Fruit fly (Drosophila melanogaster): ENCODE results near the gene mnb.

Gene mnb

dm6 chrX:17881138-17882121, 5.6 kb downstream of the mnb start (continued):
- TF ChIP-seq odd (GFP tag; optimal IDR thresholded peaks at IDR 0.05) = no peak
- TF ChIP-seq schlank (tag; optimal IDR thresholded peaks at IDR 0.05) = peak; percentile 68
- TF ChIP-seq CG11504 (tag; optimal IDR thresholded peaks at IDR 0.05) = peak; percentile 68
- no peak for TF ChIP-seq C15 (GFP tag; IDR thresholded peaks at IDR 0.05)
- TF ChIP-seq CG15011 (GFP tag; optimal IDR thresholded peaks at IDR 0.05) = no peak
- TF ChIP-seq Gug (GFP tag; IDR thresholded peaks at IDR 0.05) = peak; percentile 66; the same call in 3 of the 4 replicates
- TF ChIP-seq Fer1 (GFP tag; optimal IDR thresholded peaks at IDR 0.05) = peak; percentile 33
- no peak for TF ChIP-seq jing (GFP tag; optimal IDR thresholded peaks at IDR 0.05)
- no peak for TF ChIP-seq abd-A (tag; optimal IDR thresholded peaks at IDR 0.05)
- TF ChIP-seq slp2 (GFP tag; optimal IDR thresholded peaks at IDR 0.05) = no peak
- peak; percentile 55 for TF ChIP-seq sens (GFP tag)
- TF ChIP-seq ewg (GFP tag; optimal IDR thresholded peaks at IDR 0.05) = peak; percentile 8
- TF ChIP-seq CG17359 (tag; optimal IDR thresholded peaks at IDR 0.05) = peak; percentile 55
- TF ChIP-seq CG10147 (GFP tag; optimal IDR thresholded peaks at IDR 0.05) = no peak
- TF ChIP-seq dan (GFP tag; IDR thresholded peaks at IDR 0.05) = no peak
- peak; percentile 58 for TF ChIP-seq CG12155 (GFP tag; optimal IDR thresholded peaks at IDR 0.05)
- TF ChIP-seq CG4328 (GFP tag; optimal IDR thresholded peaks at IDR 0.05) = no peak
- no peak for TF ChIP-seq CG34224 (GFP tag; IDR thresholded peaks at IDR 0.05; ENCODE audit: partially characterized antibody)
- TF ChIP-seq CG10431 (GFP tag; optimal IDR thresholded peaks at IDR 0.05) = no peak
- peak; percentile 81 for TF ChIP-seq slbo (GFP tag; IDR thresholded peaks at IDR 0.05)
- peak; percentile 70 for TF ChIP-seq CG15269 (tag; optimal IDR thresholded peaks at IDR 0.05)
- peak; percentile 64 for TF ChIP-seq row (GFP tag; IDR thresholded peaks at IDR 0.05)
- no peak for TF ChIP-seq CG4360 (GFP tag; IDR thresholded peaks at IDR 0.05)
- TF ChIP-seq en (GFP tag; optimal IDR thresholded peaks at IDR 0.05) = no peak
- TF ChIP-seq YL-1 (GFP tag; optimal IDR thresholded peaks at IDR 0.05) = no peak
- no peak for TF ChIP-seq CG11093 (GFP tag; IDR thresholded peaks at IDR 0.05)
- no peak for TF ChIP-seq NC2α (GFP tag; optimal IDR thresholded peaks at IDR 0.05)
- TF ChIP-seq ftz-f1 (GFP tag; optimal IDR thresholded peaks at IDR 0.05) = peak; percentile 1
- peak; percentile 16 for TF ChIP-seq Bteb2 (GFP tag; optimal IDR thresholded peaks at IDR 0.05)
- no peak for TF ChIP-seq mld (GFP tag; IDR thresholded peaks at IDR 0.05; ENCODE audit: partially characterized antibody)
- no peak for TF ChIP-seq CG17186 (GFP tag; optimal IDR thresholded peaks at IDR 0.05)
- no peak for TF ChIP-seq yki (optimal IDR thresholded peaks at IDR 0.05)
- no peak for TF ChIP-seq toy (GFP tag; IDR thresholded peaks at IDR 0.05)
- no peak for TF ChIP-seq mirr (GFP tag; optimal IDR thresholded peaks at IDR 0.05)
- TF ChIP-seq CG1529 (GFP tag; optimal IDR thresholded peaks at IDR 0.05) = no peak
- TF ChIP-seq fd64A (GFP tag; optimal IDR thresholded peaks at IDR 0.05) = no peak
- peak; percentile 51 for TF ChIP-seq NfI (GFP tag; optimal IDR thresholded peaks at IDR 0.05)
- TF ChIP-seq wor (GFP tag; IDR thresholded peaks at IDR 0.05) = 0 out of 2 replicates have a peak, but pooled peaks have one; percentile 23
- peak; percentile 21 for TF ChIP-seq CG12219 (GFP tag; optimal IDR thresholded peaks at IDR 0.05)
- TF ChIP-seq CG2199 (GFP tag; IDR thresholded peaks at IDR 0.05) = no peak
- no peak for TF ChIP-seq CG9437 (GFP tag; optimal IDR thresholded peaks at IDR 0.05)
- no peak for TF ChIP-seq trem (tag; optimal IDR thresholded peaks at IDR 0.05)
- no peak for TF ChIP-seq CG16779 (GFP tag; IDR thresholded peaks at IDR 0.05)
- no peak for TF ChIP-seq Hey (tag; optimal IDR thresholded peaks at IDR 0.05)
- TF ChIP-seq CoRest (tag; optimal IDR thresholded peaks at IDR 0.05) = peak; percentile 48
- TF ChIP-seq Jarid2 (GFP tag; optimal IDR thresholded peaks at IDR 0.05) = no peak
- TF ChIP-seq CG13624 (GFP tag; optimal IDR thresholded peaks at IDR 0.05) = peak; percentile 57
- TF ChIP-seq Scr (GFP tag; IDR thresholded peaks at IDR 0.05; ENCODE audit: partially characterized antibody) = no peak
- peak; percentile 17; the same call in 1 of the 3 replicates for TF ChIP-seq Optix (GFP tag; IDR thresholded peaks at IDR 0.05)

All from whole organism, embryonic.